Worm (Caenorhabditis elegans): ENCODE data around the gene rnr-2.

The rnr-2 gene

ce11 chrIII:4123277-4123676 lies 28.6 kb upstream of the rnr-2 start:
- TF ChIP-seq fkh-10 (GFP tag; optimal IDR thresholded peaks at IDR 0.05) (peak; percentile 3), eor-1 (tag; optimal IDR thresholded peaks at IDR 0.05) (no peak)

ce11 chrIII:4120386-4120785 lies 25.7 kb upstream of the rnr-2 start:
- TF ChIP-seq nhr-67 (tag; optimal IDR thresholded peaks at IDR 0.05) (no peak), nfya-1 (tag; optimal IDR thresholded peaks at IDR 0.05; ENCODE audit: insufficient read depth) (peak; percentile 74)

- TF ChIP-seq elt-1 (tag; optimal IDR thresholded peaks at IDR 0.05): no peak
- no peak for TF ChIP-seq fos-1 (tag; optimal IDR thresholded peaks at IDR 0.05)
- no peak for TF ChIP-seq lsy-12 (tag; optimal IDR thresholded peaks at IDR 0.05)
- TF ChIP-seq nfya-1 (tag; optimal IDR thresholded peaks at IDR 0.05; ENCODE audit: insufficient read depth): no peak
- no peak for TF ChIP-seq ztf-4 (tag; optimal IDR thresholded peaks at IDR 0.05)
- TF ChIP-seq R02D3.7 (tag; optimal IDR thresholded peaks at IDR 0.05): no peak
- no peak for TF ChIP-seq hmg-11 (tag; optimal IDR thresholded peaks at IDR 0.05)
- no peak for TF ChIP-seq jun-1 (tag; optimal IDR thresholded peaks at IDR 0.05)
These were observed 25.0 kb upstream of the rnr-2 start for ce11 chrIII:4119736-4120135.

ce11 chrIII:4115085-4115484 lies 20.4 kb upstream of the rnr-2 start, which contains the start of gene unc-103:
Gene unc-103, plus strand, starts transcription at chrIII:4115385.
- no peak for TF ChIP-seq unc-39 (tag; optimal IDR thresholded peaks at IDR 0.05)
- no peak for TF ChIP-seq jun-1 (tag; optimal IDR thresholded peaks at IDR 0.05)
- no peak for TF ChIP-seq fkh-2 (tag; optimal IDR thresholded peaks at IDR 0.05)
- no peak for TF ChIP-seq R02D3.7 (tag; optimal IDR thresholded peaks at IDR 0.05)
- TF ChIP-seq ceh-28 (tag; optimal IDR thresholded peaks at IDR 0.05): no peak
- no peak for TF ChIP-seq nhr-12 (tag; optimal IDR thresholded peaks at IDR 0.05)
- no peak for TF ChIP-seq sea-2 (GFP tag; optimal IDR thresholded peaks at IDR 0.05)
- TF ChIP-seq ceh-9 (tag; optimal IDR thresholded peaks at IDR 0.05): no peak
- no peak for TF ChIP-seq daf-12 (tag; optimal IDR thresholded peaks at IDR 0.05)
- no peak for TF ChIP-seq pha-4 (tag; optimal IDR thresholded peaks at IDR 0.05)
- no peak for TF ChIP-seq fos-1 (tag; optimal IDR thresholded peaks at IDR 0.05)
- no peak for TF ChIP-seq snpc-4 (tag; optimal IDR thresholded peaks at IDR 0.05)

ce11 chrIII:4113594-4113993 lies 18.9 kb upstream of the rnr-2 start:
- TF ChIP-seq egl-5 (tag; optimal IDR thresholded peaks at IDR 0.05) (no peak), nfya-1 (tag; optimal IDR thresholded peaks at IDR 0.05; ENCODE audit: insufficient read depth) (peak; percentile 9)

- TF ChIP-seq nhr-43 (tag; optimal IDR thresholded peaks at IDR 0.05; ENCODE audit: poor library complexity, severe bottlenecking) (no peak), lin-39 (tag; optimal IDR thresholded peaks at IDR 0.05) (peak; percentile 90), nfya-1 (tag; optimal IDR thresholded peaks at IDR 0.05; ENCODE audit: insufficient read depth) (peak; percentile 57), nhr-28 (tag; optimal IDR thresholded peaks at IDR 0.05) (no peak)
These were observed 13.3 kb upstream of the rnr-2 start for ce11 chrIII:4107929-4108520.

ce11 chrIII:4107227-4107626 lies 12.5 kb upstream of the rnr-2 start:
- TF ChIP-seq nhr-12 (tag; optimal IDR thresholded peaks at IDR 0.05) (no peak), ama-1 (optimal IDR thresholded peaks at IDR 0.05) (no peak), nhr-237 (tag; optimal IDR thresholded peaks at IDR 0.05) (no peak), fos-1 (tag; optimal IDR thresholded peaks at IDR 0.05) (no peak), nhr-11 (tag; optimal IDR thresholded peaks at IDR 0.05) (no peak), tbx-2 (tag; optimal IDR thresholded peaks at IDR 0.05) (no peak), jun-1 (tag; optimal IDR thresholded peaks at IDR 0.05) (no peak), ceh-82 (tag; optimal IDR thresholded peaks at IDR 0.05) (no peak), unc-62 (GFP tag; optimal IDR thresholded peaks at IDR 0.05) (no peak), ZK546.5 (tag; optimal IDR thresholded peaks at IDR 0.05) (no peak), elt-3 (tag; optimal IDR thresholded peaks at IDR 0.05) (no peak), lsy-12 (tag; optimal IDR thresholded peaks at IDR 0.05) (no peak), sea-2 (GFP tag; optimal IDR thresholded peaks at IDR 0.05) (no peak)

All from whole organism, L3 larva.